Worm (Caenorhabditis elegans): ENCODE measurements around the gene K07D4.2.
A peak's percentile ranks its signal among the peaks of the same experiment; 100 is the strongest.

K07D4.2 gene

DNA sequence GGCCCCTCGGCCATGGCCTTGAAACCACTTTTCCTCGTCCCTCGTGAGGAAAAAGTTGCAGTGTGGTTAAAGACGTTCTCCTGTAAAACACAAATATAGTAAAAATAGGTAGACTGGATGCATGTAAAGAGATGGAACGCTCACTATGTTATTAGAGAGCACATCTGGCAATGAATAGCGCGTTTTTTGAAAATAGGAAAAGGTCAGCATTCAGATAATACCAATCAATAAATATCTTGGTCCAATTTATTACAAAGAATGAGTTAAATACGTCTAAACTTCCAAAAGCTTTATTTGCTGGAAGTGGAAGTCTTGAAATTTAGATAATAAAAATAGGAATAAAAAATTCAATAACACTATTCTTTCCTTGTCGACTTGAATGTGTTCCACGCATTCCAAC, 17.2 kb upstream of the K07D4.2 start, which contains the start of gene gadr-4:
TSS of gene gadr-4 (minus strand) at position 101 of the 400 bp plus-strand sequence.
- TF ChIP-seq ceh-19 (GFP tag; optimal IDR thresholded peaks at IDR 0.05) (no peak), lin-11 (tag; optimal IDR thresholded peaks at IDR 0.05) (no peak), T23F11.4 (GFP tag; optimal IDR thresholded peaks at IDR 0.05) (no peak), gmeb-2 (tag; optimal IDR thresholded peaks at IDR 0.05) (no peak), ceh-31 (tag; optimal IDR thresholded peaks at IDR 0.05) (no peak), ceh-48 (tag; optimal IDR thresholded peaks at IDR 0.05) (no peak), elt-4 (tag; optimal IDR thresholded peaks at IDR 0.05) (no peak), hlh-8 (tag; optimal IDR thresholded peaks at IDR 0.05) (no peak), ceh-14 (tag; optimal IDR thresholded peaks at IDR 0.05) (no peak), F13H6.1 (tag; optimal IDR thresholded peaks at IDR 0.05) (no peak), dmd-4 (tag; optimal IDR thresholded peaks at IDR 0.05; ENCODE audit: borderline replicate concordance) (no peak), sox-2 (GFP tag; IDR thresholded peaks at IDR 0.05) (no peak), ceh-34 (tag; optimal IDR thresholded peaks at IDR 0.05) (no peak), ceh-30 (tag; optimal IDR thresholded peaks at IDR 0.05) (no peak), odd-2 (tag; optimal IDR thresholded peaks at IDR 0.05) (no peak), fkh-10 (GFP tag; optimal IDR thresholded peaks at IDR 0.05) (no peak), syd-9 (tag; optimal IDR thresholded peaks at IDR 0.05) (no peak), ref-2 (tag; optimal IDR thresholded peaks at IDR 0.05) (no peak)

DNA sequence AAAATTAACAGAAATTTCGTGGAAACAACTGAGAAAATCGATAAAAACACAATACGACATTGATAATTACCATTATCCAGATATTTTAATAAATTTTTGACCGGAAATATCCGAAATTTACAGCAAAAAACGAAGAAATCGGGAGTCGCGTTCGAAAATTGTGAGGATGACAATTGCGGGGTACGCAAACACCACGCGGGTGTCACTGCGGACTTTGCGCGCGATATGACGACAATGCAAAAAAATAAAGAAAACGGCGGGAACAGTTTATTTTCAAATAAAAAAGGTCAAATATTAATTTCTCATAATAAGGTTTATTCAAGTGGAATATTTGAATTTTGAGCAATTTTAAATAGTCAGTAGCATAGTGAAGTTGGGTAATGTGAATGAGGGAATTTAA, 947 bp downstream of the K07D4.2 start, which contains the start of gene rpn-11:
TSS of gene rpn-11 (minus strand) at position 198 of the 400 bp plus-strand sequence.
- TF ChIP-seq fkh-10 (GFP tag; optimal IDR thresholded peaks at IDR 0.05) (no peak), dmd-4 (tag; optimal IDR thresholded peaks at IDR 0.05; ENCODE audit: borderline replicate concordance) (no peak), nfya-1 (tag; optimal IDR thresholded peaks at IDR 0.05) (peak; percentile 71), ceh-34 (tag; optimal IDR thresholded peaks at IDR 0.05) (peak; percentile 36), ref-2 (tag; optimal IDR thresholded peaks at IDR 0.05) (peak; percentile 54), ceh-30 (tag; optimal IDR thresholded peaks at IDR 0.05) (no peak), ceh-22 (tag; optimal IDR thresholded peaks at IDR 0.05) (no peak), unc-86 (tag; optimal IDR thresholded peaks at IDR 0.05) (peak; percentile 37), che-1 (tag; optimal IDR thresholded peaks at IDR 0.05) (no peak), sox-4 (tag; optimal IDR thresholded peaks at IDR 0.05) (no peak), ceh-31 (tag; optimal IDR thresholded peaks at IDR 0.05) (peak; percentile 44), pros-1 (tag; optimal IDR thresholded peaks at IDR 0.05) (no peak), madf-2 (tag; optimal IDR thresholded peaks at IDR 0.05) (no peak), ceh-48 (tag; optimal IDR thresholded peaks at IDR 0.05) (peak; percentile 18), ceh-19 (GFP tag; optimal IDR thresholded peaks at IDR 0.05) (no peak), elt-2 (tag; optimal IDR thresholded peaks at IDR 0.05) (peak; percentile 44), ceh-45 (GFP tag; IDR thresholded peaks at IDR 0.05) (no peak), hlh-30 (tag; optimal IDR thresholded peaks at IDR 0.05; ENCODE audit: insufficient read depth) (peak; percentile 2), sdc-2 (tag; optimal IDR thresholded peaks at IDR 0.05) (no peak), ceh-14 (tag; optimal IDR thresholded peaks at IDR 0.05) (peak; percentile 25), ceh-18 (tag; optimal IDR thresholded peaks at IDR 0.05) (peak; percentile 36), unc-42 (tag; optimal IDR thresholded peaks at IDR 0.05) (peak; percentile 9), dve-1 (tag; optimal IDR thresholded peaks at IDR 0.05) (no peak), T23F11.4 (GFP tag; optimal IDR thresholded peaks at IDR 0.05) (no peak), nhr-11 (tag; optimal IDR thresholded peaks at IDR 0.05) (no peak), ceh-24 (tag; optimal IDR thresholded peaks at IDR 0.05) (no peak), gmeb-2 (tag; optimal IDR thresholded peaks at IDR 0.05) (no peak), elt-4 (tag; optimal IDR thresholded peaks at IDR 0.05) (no peak), pax-1 (tag; optimal IDR thresholded peaks at IDR 0.05) (peak; percentile 39), tbx-2 (tag; optimal IDR thresholded peaks at IDR 0.05) (peak; percentile 29)

DNA sequence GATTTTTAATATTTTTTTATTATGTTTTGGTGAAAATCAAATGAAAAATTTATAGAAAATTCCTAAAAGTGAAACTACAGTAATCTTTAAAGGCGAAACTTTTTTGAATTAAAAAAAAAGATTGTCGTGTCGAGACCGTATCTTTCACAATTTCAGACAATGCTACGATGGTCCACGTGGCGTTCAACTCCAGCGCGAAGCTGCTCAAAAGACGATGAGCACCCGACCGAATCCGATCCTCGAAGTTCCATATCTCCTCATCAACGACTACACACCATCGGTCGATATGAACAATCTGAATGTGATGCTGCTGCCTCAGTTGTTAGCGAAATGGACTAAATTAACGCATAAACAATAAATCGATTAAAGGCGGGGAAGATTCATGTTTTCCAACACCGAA, 2.6 kb downstream of the K07D4.2 start:
- TF ChIP-seq sox-4 (tag; optimal IDR thresholded peaks at IDR 0.05) (no peak), ceh-9 (tag; optimal IDR thresholded peaks at IDR 0.05) (no peak), ztf-16 (tag; optimal IDR thresholded peaks at IDR 0.05) (no peak), tbx-7 (tag; optimal IDR thresholded peaks at IDR 0.05) (no peak), T23F11.4 (GFP tag; optimal IDR thresholded peaks at IDR 0.05) (no peak)

All from whole organism, late embryonic.